Fruit fly (Drosophila melanogaster): Measurements from ENCODE around the gene shep.

The shep gene

DNA sequence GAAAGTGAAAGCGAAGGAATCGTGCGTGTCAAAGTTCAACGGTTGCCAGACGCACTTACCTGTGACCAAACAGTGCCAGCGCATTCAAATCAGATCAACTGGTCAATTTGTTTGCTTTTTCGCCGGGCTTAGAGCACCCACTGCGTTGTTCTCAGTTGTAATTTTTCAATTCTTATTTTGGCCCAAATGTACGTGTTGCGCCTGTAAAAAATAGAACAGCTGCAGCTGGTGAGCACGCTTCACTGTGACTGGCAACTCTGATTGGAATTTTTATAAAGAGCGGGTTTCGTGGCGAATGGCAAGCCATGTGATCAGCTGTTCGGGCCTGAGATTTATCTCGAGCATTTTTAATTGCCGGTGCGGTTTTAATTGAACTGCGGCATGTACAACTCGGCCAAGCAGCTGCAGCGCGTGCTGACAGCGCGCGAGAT is 131.9 kb downstream of the shep start, which contains the start of the genes Fitm and AlaRS-m (continued):
- TF ChIP-seq hkb (optimal IDR thresholded peaks at IDR 0.05) (peak; percentile 4), hkb (GFP tag; IDR thresholded peaks at IDR 0.05) (no peak), trem (tag; optimal IDR thresholded peaks at IDR 0.05) (peak; percentile 9), fu2 (GFP tag; optimal IDR thresholded peaks at IDR 0.05) (no peak), toy (GFP tag; IDR thresholded peaks at IDR 0.05) (no peak), CG30020 (tag; optimal IDR thresholded peaks at IDR 0.05) (no peak), MESR4 (GFP tag; optimal IDR thresholded peaks at IDR 0.05) (peak; percentile 68), CG33557 (GFP tag; optimal IDR thresholded peaks at IDR 0.05) (peak; percentile 7), trh (GFP tag; optimal IDR thresholded peaks at IDR 0.05) (no peak), NC2α (GFP tag; optimal IDR thresholded peaks at IDR 0.05) (no peak), gcm (GFP tag; optimal IDR thresholded peaks at IDR 0.05) (no peak), pzg (GFP tag; optimal IDR thresholded peaks at IDR 0.05) (peak; percentile 63), sd (tag; optimal IDR thresholded peaks at IDR 0.05) (peak; percentile 96), CG13775 (GFP tag; optimal IDR thresholded peaks at IDR 0.05) (no peak), repo (GFP tag; optimal IDR thresholded peaks at IDR 0.05) (no peak), hbn (GFP tag; IDR thresholded peaks at IDR 0.05; ENCODE audit: partially characterized antibody) (0 out of 2 replicates have a peak, but pooled peaks have one; percentile 29), grn (GFP tag; optimal IDR thresholded peaks at IDR 0.05) (no peak), sisA (GFP tag; IDR thresholded peaks at IDR 0.05) (no peak), NK7.1 (GFP tag; optimal IDR thresholded peaks at IDR 0.05) (no peak), Elba2 (GFP tag; optimal IDR thresholded peaks at IDR 0.05) (peak; percentile 75), p53 (GFP tag; optimal IDR thresholded peaks at IDR 0.05) (no peak), so (GFP tag; IDR thresholded peaks at IDR 0.05) (0 out of 3 replicates have a peak, but pooled peaks have one; percentile 13), ato (GFP tag; IDR thresholded peaks at IDR 0.05; ENCODE audit: partially characterized antibody) (0 out of 2 replicates have a peak, but pooled peaks have one; percentile 19), sens (GFP tag) (peak; percentile 88), Oaz (GFP tag; IDR thresholded peaks at IDR 0.05) (no peak), Lhr (GFP tag; optimal IDR thresholded peaks at IDR 0.05) (no peak), CkIIα-i1 (GFP tag; IDR thresholded peaks at IDR 0.05) (no peak), CG11085 (GFP tag; IDR thresholded peaks at IDR 0.05) (no peak), Dll (GFP tag; IDR thresholded peaks at IDR 0.05; ENCODE audit: partially characterized antibody) (peak; percentile 61; the same call in 2 of the 4 replicates), gce (GFP tag; IDR thresholded peaks at IDR 0.05) (no peak), grau (tag; optimal IDR thresholded peaks at IDR 0.05) (no peak), CG7963 (GFP tag; IDR thresholded peaks at IDR 0.05; ENCODE audit: partially characterized antibody) (no peak), YL-1 (GFP tag; optimal IDR thresholded peaks at IDR 0.05) (peak; percentile 67), pb (GFP tag; optimal IDR thresholded peaks at IDR 0.05) (no peak), Nf-YA (GFP tag; IDR thresholded peaks at IDR 0.05) (no peak), mam (GFP tag; optimal IDR thresholded peaks at IDR 0.05) (no peak), CG43689 (GFP tag; IDR thresholded peaks at IDR 0.05) (no peak), D19A (tag; optimal IDR thresholded peaks at IDR 0.05) (no peak), CG11696 (GFP tag; IDR thresholded peaks at IDR 0.05) (no peak), prd (optimal IDR thresholded peaks at IDR 0.05) (no peak), prd (GFP tag; IDR thresholded peaks at IDR 0.05) (no peak), tio (GFP tag; optimal IDR thresholded peaks at IDR 0.05) (no peak), bbx (GFP tag; IDR thresholded peaks at IDR 0.05; ENCODE audit: partially characterized antibody) (0 out of 2 replicates have a peak, but pooled peaks have one; percentile 20), CG10366 (GFP tag; IDR thresholded peaks at IDR 0.05) (no peak), Dbx (GFP tag; IDR thresholded peaks at IDR 0.05) (no peak), cad (GFP tag; optimal IDR thresholded peaks at IDR 0.05) (no peak), ci (GFP tag; IDR thresholded peaks at IDR 0.05) (0 out of 3 replicates have a peak, but pooled peaks have one; percentile 14), CG14441 (GFP tag; IDR thresholded peaks at IDR 0.05) (no peak), Sox100B (GFP tag; optimal IDR thresholded peaks at IDR 0.05) (no peak), Bgb (GFP tag; IDR thresholded peaks at IDR 0.05; ENCODE audit: partially characterized antibody) (peak; percentile 45; the same call in 1 of the 2 replicates), unc-4 (GFP tag; IDR thresholded peaks at IDR 0.05; ENCODE audit: partially characterized antibody) (0 out of 2 replicates have a peak, but pooled peaks have one; percentile 25), Max (GFP tag; optimal IDR thresholded peaks at IDR 0.05) (no peak)

All from whole organism, embryonic.